Fruit fly (Drosophila melanogaster): Measurements from ENCODE around the gene CG4842.
A peak's percentile ranks its signal among the peaks of the same experiment; 100 is the strongest.

The CG4842 gene

DNA sequence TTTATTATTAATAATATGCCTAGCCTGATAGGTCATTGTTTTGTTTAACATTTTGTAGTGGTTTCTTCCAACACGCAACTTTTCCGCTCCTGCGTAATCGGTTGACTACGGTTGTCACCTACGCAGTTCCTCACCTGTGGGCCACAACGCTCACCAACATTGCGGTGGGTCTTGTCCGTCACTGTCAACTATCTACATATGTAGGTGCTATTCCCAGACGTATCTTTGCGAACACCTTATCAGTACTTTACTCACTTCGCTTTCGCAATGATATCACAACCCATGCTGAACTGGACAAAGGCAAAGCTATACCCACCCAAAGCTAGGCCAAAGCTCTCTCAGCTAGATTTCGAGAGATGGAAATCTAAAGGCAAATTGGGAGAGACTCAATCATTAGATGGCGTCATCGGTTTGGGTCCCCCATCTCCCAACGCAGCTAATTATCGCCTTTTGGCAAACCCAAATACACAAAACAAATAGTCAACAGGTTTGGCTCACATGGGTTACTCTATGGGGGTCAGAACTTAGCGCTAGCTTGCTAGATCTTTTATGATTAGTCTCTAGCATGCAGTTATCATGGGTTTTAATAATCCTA is 11.9 kb upstream of the CG4842 start (continued):
- TF ChIP-seq CG15696 (tag; optimal IDR thresholded peaks at IDR 0.05) (no peak), CG17385 (GFP tag; optimal IDR thresholded peaks at IDR 0.05) (no peak), Sry-β (GFP tag; optimal IDR thresholded peaks at IDR 0.05) (no peak), YL-1 (GFP tag; optimal IDR thresholded peaks at IDR 0.05) (no peak), CG31441 (GFP tag; IDR thresholded peaks at IDR 0.05) (no peak), CrebB (tag; optimal IDR thresholded peaks at IDR 0.05) (no peak), ftz-f1 (GFP tag; optimal IDR thresholded peaks at IDR 0.05) (no peak), Hr78 (GFP tag; optimal IDR thresholded peaks at IDR 0.05) (no peak), Oli (tag; optimal IDR thresholded peaks at IDR 0.05) (no peak), ssp (GFP tag; IDR thresholded peaks at IDR 0.05) (no peak), her (GFP tag; optimal IDR thresholded peaks at IDR 0.05) (no peak), Hand (GFP tag; optimal IDR thresholded peaks at IDR 0.05) (peak; percentile 4), Pdp1 (GFP tag; optimal IDR thresholded peaks at IDR 0.05) (peak in 1 of 2 experiments; percentile 49), chif (GFP tag; optimal IDR thresholded peaks at IDR 0.05) (no peak), Myb (GFP tag; optimal IDR thresholded peaks at IDR 0.05) (no peak), slbo (GFP tag; IDR thresholded peaks at IDR 0.05) (no peak), ham (GFP tag; IDR thresholded peaks at IDR 0.05) (no peak), run (tag; optimal IDR thresholded peaks at IDR 0.05) (no peak), BtbVII (GFP tag; optimal IDR thresholded peaks at IDR 0.05) (peak; percentile 45), GATAe (GFP tag; conservative IDR thresholded peaks at IDR 0.05) (0 out of 2 replicates have a peak, but pooled peaks have one; percentile 15), row (GFP tag; IDR thresholded peaks at IDR 0.05) (no peak), ato (GFP tag; IDR thresholded peaks at IDR 0.05; ENCODE audit: partially characterized antibody) (no peak), CG10321 (GFP tag; IDR thresholded peaks at IDR 0.05) (0 out of 2 replicates have a peak, but pooled peaks have one; percentile 17), CG3065 (GFP tag; optimal IDR thresholded peaks at IDR 0.05) (no peak), Med (GFP tag) (peak; percentile 51), repo (GFP tag; optimal IDR thresholded peaks at IDR 0.05) (no peak), CG12659 (GFP tag; optimal IDR thresholded peaks at IDR 0.05) (no peak), Dbx (GFP tag; IDR thresholded peaks at IDR 0.05) (0 out of 3 replicates have a peak, but pooled peaks have one; percentile 15), CG18619 (GFP tag; optimal IDR thresholded peaks at IDR 0.05) (no peak), Optix (GFP tag; IDR thresholded peaks at IDR 0.05) (no peak), PHDP (tag; optimal IDR thresholded peaks at IDR 0.05) (peak; percentile 8), fd96Cb (tag; optimal IDR thresholded peaks at IDR 0.05) (no peak), da (GFP tag; optimal IDR thresholded peaks at IDR 0.05) (no peak), ewg (GFP tag; optimal IDR thresholded peaks at IDR 0.05) (no peak), Nf-YC (tag; optimal IDR thresholded peaks at IDR 0.05) (no peak), rib (GFP tag; IDR thresholded peaks at IDR 0.05) (0 out of 2 replicates have a peak, but pooled peaks have one; percentile 14), CG4854 (GFP tag; optimal IDR thresholded peaks at IDR 0.05) (no peak), CG3163 (GFP tag; optimal IDR thresholded peaks at IDR 0.05) (no peak), Fer1 (GFP tag; optimal IDR thresholded peaks at IDR 0.05) (peak; percentile 25), danr (GFP tag; IDR thresholded peaks at IDR 0.05) (no peak), MESR4 (GFP tag; optimal IDR thresholded peaks at IDR 0.05) (no peak), gsb-n (tag; optimal IDR thresholded peaks at IDR 0.05) (no peak), CG2678 (tag; optimal IDR thresholded peaks at IDR 0.05) (no peak), org-1 (GFP tag; optimal IDR thresholded peaks at IDR 0.05) (no peak), CG2120 (GFP tag; optimal IDR thresholded peaks at IDR 0.05) (no peak), az2 (GFP tag; optimal IDR thresholded peaks at IDR 0.05) (no peak), CkIIα-i1 (GFP tag; IDR thresholded peaks at IDR 0.05) (no peak), tio (GFP tag; optimal IDR thresholded peaks at IDR 0.05) (no peak), luna (GFP tag; optimal IDR thresholded peaks at IDR 0.05) (no peak), CG10979 (tag; optimal IDR thresholded peaks at IDR 0.05) (no peak)

Measured in whole organism, embryonic.